Worm (Caenorhabditis elegans) whole organism, late embryonic: ENCODE data around the gene F14F3.4.

Experiments used
- C38D4.7 ChIP-seq: fragments of 200-800 bp; sonication (Bioruptor generic); optimal IDR thresholded peaks from 2 replicates; lab custom pipeline; 2018; ENCODE audit warnings: mild to moderate bottlenecking, missing genetic modification characterization, moderate library complexity, missing compliant biosample characterization
- F13H6.1 ChIP-seq: sonication (generic microtip); optimal IDR thresholded peaks from 2 replicates; lab custom pipeline; 2016; ENCODE audit warnings: missing genetic modification characterization, missing compliant biosample characterization
- K09A11.1 ChIP-seq: sonication (generic microtip); optimal IDR thresholded peaks from 2 replicates; lab custom pipeline; 2017; ENCODE audit warnings: antibody characterized with exemption, mild to moderate bottlenecking, missing genetic modification characterization, missing compliant biosample characterization; ENCODE audit not compliant: insufficient read depth
- ahr-1 ChIP-seq: sonication (generic microtip); optimal IDR thresholded peaks from 2 replicates; lab custom pipeline; 2016; ENCODE audit warnings: missing genetic modification characterization, missing compliant biosample characterization
- ceh-2 ChIP-seq: sonication (generic microtip); optimal IDR thresholded peaks from 2 replicates; lab custom pipeline; 2016; ENCODE audit warnings: missing genotype, missing genetic modification characterization, missing compliant biosample characterization
- ceh-24 ChIP-seq: sonication (generic microtip); optimal IDR thresholded peaks from 2 replicates; lab custom pipeline; 2016; ENCODE audit warnings: mild to moderate bottlenecking, missing genetic modification characterization, missing compliant biosample characterization
- ceh-30 ChIP-seq: fragments of 150-350 bp; optimal IDR thresholded peaks from 2 replicates; lab custom pipeline; 2014; ENCODE audit warnings: missing biosample characterization, missing genetic modification characterization
- ceh-34 ChIP-seq: sonication (generic microtip); optimal IDR thresholded peaks from 2 replicates; lab custom pipeline; 2016; ENCODE audit warnings: mild to moderate bottlenecking, missing genetic modification characterization, missing compliant biosample characterization
- ceh-45 ChIP-seq: fragments of 200-800 bp; sonication (Bioruptor generic); IDR thresholded peaks from 2 replicates; pipeline ENCODE4 v1.3.6; 2022; ENCODE audit warnings: missing genetic modification reagents, missing genetic modification characterization, missing compliant biosample characterization
- ceh-48 ChIP-seq: sonication (generic microtip); optimal IDR thresholded peaks from 2 replicates; lab custom pipeline; 2016; ENCODE audit warnings: missing genetic modification characterization, inconsistent platforms, missing compliant biosample characterization
- ceh-9 ChIP-seq: sonication (generic microtip); optimal IDR thresholded peaks from 2 replicates; lab custom pipeline; 2016; ENCODE audit warnings: mild to moderate bottlenecking, missing genetic modification characterization, inconsistent platforms, missing compliant biosample characterization
- dve-1 ChIP-seq: sonication (generic microtip); optimal IDR thresholded peaks from 2 replicates; lab custom pipeline; 2017; ENCODE audit warnings: antibody characterized with exemption, mild to moderate bottlenecking, missing genetic modification characterization, missing compliant biosample characterization
- elt-2 ChIP-seq: sonication (generic microtip); optimal IDR thresholded peaks from 2 replicates; lab custom pipeline; 2016; ENCODE audit warnings: missing genetic modification reagents, missing genetic modification characterization, missing compliant biosample characterization
- elt-4 ChIP-seq: sonication (generic microtip); optimal IDR thresholded peaks from 2 replicates; lab custom pipeline; 2016; ENCODE audit warnings: missing genetic modification characterization, missing compliant biosample characterization
- ets-4 ChIP-seq: sonication (generic microtip); optimal IDR thresholded peaks from 2 replicates; lab custom pipeline; 2016; ENCODE audit warnings: missing genetic modification characterization, missing compliant biosample characterization
- eyg-1 ChIP-seq: sonication (generic microtip); optimal IDR thresholded peaks from 2 replicates; lab custom pipeline; 2016; ENCODE audit warnings: missing genotype, missing genetic modification characterization, missing compliant biosample characterization
- fax-1 ChIP-seq: sonication (generic microtip); optimal IDR thresholded peaks from 2 replicates; lab custom pipeline; 2016; ENCODE audit warnings: missing genotype, missing genetic modification characterization, missing compliant biosample characterization
- hlh-15 ChIP-seq: sonication (generic microtip); optimal IDR thresholded peaks from 2 replicates; lab custom pipeline; 2016; ENCODE audit warnings: missing genetic modification characterization, missing compliant biosample characterization
- hlh-30 ChIP-seq: sonication (generic microtip); optimal IDR thresholded peaks from 2 replicates; lab custom pipeline; 2017; ENCODE audit warnings: antibody characterized with exemption, missing genetic modification characterization, missing compliant biosample characterization; ENCODE audit not compliant: insufficient read depth
- lim-6 ChIP-seq: sonication (generic microtip); optimal IDR thresholded peaks from 2 replicates; lab custom pipeline; 2016; ENCODE audit warnings: missing genetic modification characterization, missing compliant biosample characterization
- nfya-1 ChIP-seq: sonication (generic microtip); optimal IDR thresholded peaks from 2 replicates; lab custom pipeline; 2017; ENCODE audit warnings: missing genetic modification characterization, mild to moderate bottlenecking, missing compliant biosample characterization, antibody characterized with exemption, moderate library complexity
- nhr-11 ChIP-seq: fragments of 150-350 bp; optimal IDR thresholded peaks from 2 replicates; lab custom pipeline; 2014; ENCODE audit warnings: missing biosample characterization, missing genetic modification characterization
- nhr-232 ChIP-seq: sonication (generic microtip); optimal IDR thresholded peaks from 2 replicates; lab custom pipeline; 2016; ENCODE audit warnings: missing genetic modification characterization, missing compliant biosample characterization
- npax-4 ChIP-seq: sonication (generic microtip); optimal IDR thresholded peaks from 2 replicates; lab custom pipeline; 2016; ENCODE audit warnings: missing genetic modification characterization, missing compliant biosample characterization
- odd-2 ChIP-seq: sonication (generic microtip); optimal IDR thresholded peaks from 2 replicates; lab custom pipeline; 2017; ENCODE audit warnings: antibody characterized with exemption, mild to moderate bottlenecking, missing genetic modification characterization, missing compliant biosample characterization
- pha-4 ChIP-seq: fragments of 150-350 bp; optimal IDR thresholded peaks from 2 replicates; lab custom pipeline; 2018; ENCODE audit warnings: missing biosample characterization, missing genetic modification reagents, missing genetic modification characterization
- pqm-1 ChIP-seq: sonication (generic microtip); optimal IDR thresholded peaks from 2 replicates; lab custom pipeline; 2016; ENCODE audit warnings: missing genetic modification characterization, missing compliant biosample characterization
- pros-1 ChIP-seq: fragments of 150-350 bp; optimal IDR thresholded peaks from 2 replicates; lab custom pipeline; 2014; ENCODE audit warnings: missing biosample characterization, missing genetic modification reagents, missing genetic modification characterization
- ref-2 ChIP-seq: sonication (generic microtip); optimal IDR thresholded peaks from 2 replicates; lab custom pipeline; 2016; ENCODE audit warnings: missing genetic modification characterization, missing compliant biosample characterization
- rnt-1 ChIP-seq: sonication (generic microtip); optimal IDR thresholded peaks from 2 replicates; lab custom pipeline; 2016; ENCODE audit warnings: missing genetic modification characterization, missing compliant biosample characterization
- sox-4 ChIP-seq: sonication (generic microtip); optimal IDR thresholded peaks from 2 replicates; lab custom pipeline; 2017; ENCODE audit warnings: mild to moderate bottlenecking, missing genetic modification characterization, inconsistent platforms, missing compliant biosample characterization
- tbx-2 ChIP-seq: sonication (generic microtip); optimal IDR thresholded peaks from 2 replicates; lab custom pipeline; 2016; ENCODE audit warnings: missing genetic modification characterization, missing compliant biosample characterization
- tbx-7 ChIP-seq: sonication (generic microtip); optimal IDR thresholded peaks from 2 replicates; lab custom pipeline; 2016; ENCODE audit warnings: missing genotype, missing genetic modification characterization, missing compliant biosample characterization
- ttx-3 ChIP-seq: sonication (generic microtip); optimal IDR thresholded peaks from 2 replicates; lab custom pipeline; 2016; ENCODE audit warnings: missing genetic modification reagents, missing genetic modification characterization, missing compliant biosample characterization
- unc-86 ChIP-seq: sonication (generic microtip); optimal IDR thresholded peaks from 2 replicates; lab custom pipeline; 2016; ENCODE audit warnings: missing genetic modification characterization, missing compliant biosample characterization
- ztf-16 ChIP-seq: sonication (generic microtip); optimal IDR thresholded peaks from 2 replicates; lab custom pipeline; 2017; ENCODE audit warnings: missing genetic modification characterization, missing compliant biosample characterization

F14F3.4 gene

ce11 chrX:10491044-10491443, 30.2 kb downstream of the F14F3.4 start, which contains the start of gene C33D3.5:
TSS of gene C33D3.5 (plus strand) at chrX:10491344.
- TF ChIP-seq odd-2 (tag; lab: Kevin White, UChicago) (no peak), dve-1 (tag; lab: Kevin White, UChicago) (no peak), lim-6 (tag; lab: Kevin White, UChicago) (no peak)
- TF ChIP-seq, all 69 proteins: peak for 0

- TF ChIP-seq ahr-1: no peak
- no peak for TF ChIP-seq tbx-7 (tag; lab: Kevin White, UChicago)
- no peak for TF ChIP-seq unc-86
- no peak for TF ChIP-seq F13H6.1
- no peak for TF ChIP-seq nfya-1
- TF ChIP-seq ttx-3: no peak
- TF ChIP-seq ceh-30: no peak
- no peak for TF ChIP-seq K09A11.1 (tag; lab: Kevin White, UChicago)
- no peak for TF ChIP-seq ceh-9
- TF ChIP-seq ets-4 (tag; lab: Kevin White, UChicago): no peak
- no peak for TF ChIP-seq nhr-232 (tag; lab: Kevin White, UChicago)
These were observed 32.5 kb downstream of the F14F3.4 start, which contains the start of gene C33D3.4 for ce11 chrX:10488763-10489162. TSS of gene C33D3.4 (plus strand) at chrX:10489063.

- no peak for TF ChIP-seq fax-1 (tag; lab: Kevin White, UChicago)
- TF ChIP-seq ceh-48 (tag; lab: Kevin White, UChicago): no peak
- no peak for TF ChIP-seq ref-2
- no peak for TF ChIP-seq ceh-34 (tag; lab: Kevin White, UChicago)
- TF ChIP-seq tbx-7 (tag; lab: Kevin White, UChicago): no peak
- TF ChIP-seq odd-2 (tag; lab: Kevin White, UChicago): no peak
- TF ChIP-seq ceh-45 (GFP tag; lab: Robert Waterston, UW): no peak
- no peak for TF ChIP-seq pha-4 (tag; lab: Kevin White, UChicago)
- TF ChIP-seq lim-6 (tag; lab: Kevin White, UChicago): no peak
- no peak for TF ChIP-seq ets-4 (tag; lab: Kevin White, UChicago)
- no peak for TF ChIP-seq hlh-30
- TF ChIP-seq elt-4: no peak
- no peak for TF ChIP-seq elt-2 (tag; lab: Kevin White, UChicago)
- TF ChIP-seq ceh-30: no peak
- TF ChIP-seq ceh-2 (tag; lab: Kevin White, UChicago): no peak
- TF ChIP-seq, all 69 proteins: peak for 0
These were observed 35.9 kb downstream of the F14F3.4 start, which contains the start of gene C33D3.3 for ce11 chrX:10485300-10485755. TSS of gene C33D3.3 (plus strand) at chrX:10485350.

ce11 chrX:10482272-10482671, 38.9 kb downstream of the F14F3.4 start:
- TF ChIP-seq ceh-30 (no peak), ceh-9 (no peak), ttx-3 (no peak)
- TF ChIP-seq, all 69 proteins: peak for 0

ce11 chrX:10480563-10481290, 40.5 kb downstream of the F14F3.4 start, which contains the start of gene elt-2:
TSS of gene elt-2 (plus strand) at chrX:10481240.
- TF ChIP-seq ztf-16 (no peak), pqm-1 (tag; lab: Kevin White, UChicago) (peak; percentile 3)

- TF ChIP-seq rnt-1 (tag; lab: Kevin White, UChicago) (no peak), ceh-2 (tag; lab: Kevin White, UChicago) (no peak), C38D4.7 (GFP tag; lab: Kevin White, UChicago) (no peak), hlh-15 (tag; lab: Kevin White, UChicago) (no peak), tbx-2 (no peak), ceh-48 (tag; lab: Kevin White, UChicago) (no peak), unc-86 (no peak), npax-4 (no peak), ceh-24 (no peak), nfya-1 (no peak), ttx-3 (no peak), tbx-7 (tag; lab: Kevin White, UChicago) (no peak), pros-1 (no peak), sox-4 (tag; lab: Kevin White, UChicago) (no peak), nhr-11 (tag; lab: Kevin White, UChicago) (no peak), eyg-1 (tag; lab: Kevin White, UChicago) (no peak)
These were observed 42.0 kb downstream of the F14F3.4 start for ce11 chrX:10479108-10479738.
